Fruit fly (Drosophila melanogaster) whole organism, embryonic: Measurements from ENCODE around the gene CG3342.

Experiments
- CG4328 ChIP-seq: fragments of 200-800 bp; sonication (Bioruptor generic); optimal IDR thresholded peaks from 3 replicates; lab custom pipeline; 2017; ENCODE audit warnings: missing biosample characterization, missing genetic modification reagents, missing genetic modification characterization
- Deaf1 ChIP-seq: fragments of 200-800 bp; optimal IDR thresholded peaks from 3 replicates; lab custom pipeline; 2019; ENCODE audit warnings: missing biosample characterization, mild to moderate bottlenecking, missing genetic modification characterization, moderate library complexity

DNA sequence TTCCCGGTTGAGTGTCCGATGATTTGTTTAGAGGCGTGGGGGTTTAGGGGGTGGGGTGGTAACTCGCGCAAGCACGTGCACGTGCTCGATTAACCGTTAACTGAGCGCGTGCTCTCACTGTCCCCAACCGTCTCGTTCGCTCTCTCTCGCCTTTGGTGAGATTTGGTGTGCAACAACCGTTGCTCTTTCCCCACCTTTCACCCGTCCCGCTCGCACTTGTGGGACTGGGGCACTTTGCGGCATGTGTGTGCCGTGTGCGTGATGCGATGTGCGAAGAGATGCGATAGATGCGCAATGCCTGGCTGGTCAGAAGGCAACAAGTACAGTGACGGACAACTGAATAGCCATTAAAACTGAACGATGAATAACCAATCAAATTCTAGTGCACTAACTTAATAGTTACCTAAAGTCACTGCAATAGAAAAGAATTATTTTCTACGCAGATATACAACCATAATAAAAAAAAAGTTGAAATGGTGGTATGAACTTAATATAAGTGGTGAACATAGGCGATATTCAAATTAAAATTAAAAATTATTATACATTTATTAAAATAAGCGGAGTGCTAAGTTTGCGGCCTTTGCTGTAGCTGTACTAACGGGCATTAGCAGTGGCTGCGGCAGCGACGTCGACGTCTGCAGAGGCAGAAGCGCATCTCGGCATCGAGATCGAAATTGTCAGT is 43.7 kb upstream of the CG3342 start:
- TF ChIP-seq Deaf1 (peak; percentile 67), CG4328 (GFP tag; lab: Kevin White, UChicago) (peak; percentile 80)
